Worm (Caenorhabditis elegans): Measurements from ENCODE around the gene H03E18.2.
A peak's percentile ranks its signal among the peaks of the same experiment; 100 is the strongest.
"Not testable (repeated sequence)": the region's sequence is repeated elsewhere in the genome, so short reads cannot be mapped to it uniquely, and the experiment has no call there.

The H03E18.2 gene

ce11 chrX:8535006-8535405 is 14.7 kb upstream of the H03E18.2 start, which contains the start of gene nspc-1:
Gene nspc-1 (minus strand): TSS chrX:8535106.
- TF ChIP-seq cog-1 (tag; optimal IDR thresholded peaks at IDR 0.05); ztf-23 (GFP tag; IDR thresholded peaks at IDR 0.05); flt-1 (GFP tag; IDR thresholded peaks at IDR 0.05): not testable (repeated sequence)

- TF ChIP-seq klf-2 (GFP tag; conservative IDR thresholded peaks at IDR 0.05) (no peak), cog-1 (tag; optimal IDR thresholded peaks at IDR 0.05) (no peak), ztf-29 (GFP tag; IDR thresholded peaks at IDR 0.05) (no peak), flt-1 (GFP tag; IDR thresholded peaks at IDR 0.05) (no peak), ref-1 (GFP tag; conservative IDR thresholded peaks at IDR 0.05) (no peak), ztf-23 (GFP tag; IDR thresholded peaks at IDR 0.05) (no peak), T22C8.4 (GFP tag; IDR thresholded peaks at IDR 0.05) (no peak), med-1 (GFP tag; optimal IDR thresholded peaks at IDR 0.05; ENCODE audit: insufficient read depth) (no peak), tab-1 (GFP tag; IDR thresholded peaks at IDR 0.05) (no peak)
These were observed 7.6 kb upstream of the H03E18.2 start, which contains the start of gene flp-5 for ce11 chrX:8527950-8528349. Gene flp-5 (plus strand): TSS chrX:8528250.

- TF ChIP-seq T22C8.4 (GFP tag; IDR thresholded peaks at IDR 0.05), result no peak
- TF ChIP-seq cog-1 (tag; optimal IDR thresholded peaks at IDR 0.05), result no peak
- no peak for TF ChIP-seq flt-1 (GFP tag; IDR thresholded peaks at IDR 0.05)
- no peak for TF ChIP-seq ztf-23 (GFP tag; IDR thresholded peaks at IDR 0.05)
- TF ChIP-seq ztf-29 (GFP tag; IDR thresholded peaks at IDR 0.05), result no peak
- TF ChIP-seq ref-1 (GFP tag; conservative IDR thresholded peaks at IDR 0.05), result no peak
- no peak for TF ChIP-seq tab-1 (GFP tag; IDR thresholded peaks at IDR 0.05)
- TF ChIP-seq med-1 (GFP tag; optimal IDR thresholded peaks at IDR 0.05; ENCODE audit: insufficient read depth), result no peak
- TF ChIP-seq klf-2 (GFP tag; conservative IDR thresholded peaks at IDR 0.05), result no peak
These were observed 2.7 kb upstream of the H03E18.2 start for ce11 chrX:8523000-8523399.

- TF ChIP-seq flt-1 (GFP tag; IDR thresholded peaks at IDR 0.05) (no peak), ztf-29 (GFP tag; IDR thresholded peaks at IDR 0.05) (no peak), med-1 (GFP tag; optimal IDR thresholded peaks at IDR 0.05; ENCODE audit: insufficient read depth) (no peak), cog-1 (tag; optimal IDR thresholded peaks at IDR 0.05) (no peak), klf-2 (GFP tag; conservative IDR thresholded peaks at IDR 0.05) (no peak), tab-1 (GFP tag; IDR thresholded peaks at IDR 0.05) (no peak), T22C8.4 (GFP tag; IDR thresholded peaks at IDR 0.05) (no peak), ref-1 (GFP tag; conservative IDR thresholded peaks at IDR 0.05) (no peak), ztf-23 (GFP tag; IDR thresholded peaks at IDR 0.05) (no peak)
These were observed 1.3 kb upstream of the H03E18.2 start, which contains the start of gene C03G5.14 for ce11 chrX:8521614-8522013. Gene C03G5.14 (plus strand): TSS chrX:8521914.

ce11 chrX:8509088-8509487 is 11.2 kb downstream of the H03E18.2 start:
- no peak for TF ChIP-seq tab-1 (GFP tag; IDR thresholded peaks at IDR 0.05)
- TF ChIP-seq med-1 (GFP tag; optimal IDR thresholded peaks at IDR 0.05; ENCODE audit: insufficient read depth), result no peak
- no peak for TF ChIP-seq ztf-23 (GFP tag; IDR thresholded peaks at IDR 0.05)
- TF ChIP-seq klf-2 (GFP tag; conservative IDR thresholded peaks at IDR 0.05), result no peak
- TF ChIP-seq T22C8.4 (GFP tag; IDR thresholded peaks at IDR 0.05), result no peak
- no peak for TF ChIP-seq flt-1 (GFP tag; IDR thresholded peaks at IDR 0.05)
- TF ChIP-seq cog-1 (tag; optimal IDR thresholded peaks at IDR 0.05), result no peak
- no peak for TF ChIP-seq ztf-29 (GFP tag; IDR thresholded peaks at IDR 0.05)
- TF ChIP-seq ref-1 (GFP tag; conservative IDR thresholded peaks at IDR 0.05), result no peak

ce11 chrX:8507576-8507975 is 12.7 kb downstream of the H03E18.2 start, which contains the start of gene H03E18.1:
Gene H03E18.1 (plus strand): TSS chrX:8507876.
- TF ChIP-seq cog-1 (tag; optimal IDR thresholded peaks at IDR 0.05) (no peak), ztf-29 (GFP tag; IDR thresholded peaks at IDR 0.05) (no peak), ztf-23 (GFP tag; IDR thresholded peaks at IDR 0.05) (no peak), flt-1 (GFP tag; IDR thresholded peaks at IDR 0.05) (no peak), ref-1 (GFP tag; conservative IDR thresholded peaks at IDR 0.05) (no peak), tab-1 (GFP tag; IDR thresholded peaks at IDR 0.05) (no peak), klf-2 (GFP tag; conservative IDR thresholded peaks at IDR 0.05) (no peak), med-1 (GFP tag; optimal IDR thresholded peaks at IDR 0.05; ENCODE audit: insufficient read depth) (no peak), T22C8.4 (GFP tag; IDR thresholded peaks at IDR 0.05) (no peak)

ce11 chrX:8507053-8507452 is 13.2 kb downstream of the H03E18.2 start:
- no peak for TF ChIP-seq tab-1 (GFP tag; IDR thresholded peaks at IDR 0.05)
- no peak for TF ChIP-seq klf-2 (GFP tag; conservative IDR thresholded peaks at IDR 0.05)
- no peak for TF ChIP-seq ztf-23 (GFP tag; IDR thresholded peaks at IDR 0.05)
- TF ChIP-seq ztf-29 (GFP tag; IDR thresholded peaks at IDR 0.05), result no peak
- TF ChIP-seq med-1 (GFP tag; optimal IDR thresholded peaks at IDR 0.05; ENCODE audit: insufficient read depth), result no peak
- TF ChIP-seq cog-1 (tag; optimal IDR thresholded peaks at IDR 0.05), result no peak
- no peak for TF ChIP-seq flt-1 (GFP tag; IDR thresholded peaks at IDR 0.05)

- TF ChIP-seq cog-1 (tag; optimal IDR thresholded peaks at IDR 0.05) (no peak), ref-1 (GFP tag; conservative IDR thresholded peaks at IDR 0.05) (no peak), med-1 (GFP tag; optimal IDR thresholded peaks at IDR 0.05; ENCODE audit: insufficient read depth) (no peak), tab-1 (GFP tag; IDR thresholded peaks at IDR 0.05) (no peak), ztf-29 (GFP tag; IDR thresholded peaks at IDR 0.05) (no peak), flt-1 (GFP tag; IDR thresholded peaks at IDR 0.05) (no peak), ztf-23 (GFP tag; IDR thresholded peaks at IDR 0.05) (no peak), T22C8.4 (GFP tag; IDR thresholded peaks at IDR 0.05) (no peak), klf-2 (GFP tag; conservative IDR thresholded peaks at IDR 0.05) (no peak)
These were observed 16.1 kb downstream of the H03E18.2 start for ce11 chrX:8504207-8504606.

- TF ChIP-seq T22C8.4 (GFP tag; IDR thresholded peaks at IDR 0.05) (no peak), ztf-29 (GFP tag; IDR thresholded peaks at IDR 0.05) (no peak), med-1 (GFP tag; optimal IDR thresholded peaks at IDR 0.05; ENCODE audit: insufficient read depth) (no peak), cog-1 (tag; optimal IDR thresholded peaks at IDR 0.05) (no peak), klf-2 (GFP tag; conservative IDR thresholded peaks at IDR 0.05) (no peak), ztf-23 (GFP tag; IDR thresholded peaks at IDR 0.05) (no peak), tab-1 (GFP tag; IDR thresholded peaks at IDR 0.05) (no peak), flt-1 (GFP tag; IDR thresholded peaks at IDR 0.05) (no peak), ref-1 (GFP tag; conservative IDR thresholded peaks at IDR 0.05) (no peak)
These were observed 19.4 kb downstream of the H03E18.2 start, which contains the start of gene grd-4 for ce11 chrX:8500922-8501321. Gene grd-4 (plus strand): TSS chrX:8501222.

ce11 chrX:8499721-8500120 is 20.6 kb downstream of the H03E18.2 start, which contains the start of gene grd-14:
Gene grd-14 (plus strand): TSS chrX:8500021.
- no peak for TF ChIP-seq T22C8.4 (GFP tag; IDR thresholded peaks at IDR 0.05)
- TF ChIP-seq med-1 (GFP tag; optimal IDR thresholded peaks at IDR 0.05; ENCODE audit: insufficient read depth), result no peak
- 0 out of 2 replicates have a peak, but pooled peaks have one; percentile 9 for TF ChIP-seq ztf-23 (GFP tag; IDR thresholded peaks at IDR 0.05)
- no peak for TF ChIP-seq cog-1 (tag; optimal IDR thresholded peaks at IDR 0.05)
- TF ChIP-seq flt-1 (GFP tag; IDR thresholded peaks at IDR 0.05), result no peak
- TF ChIP-seq ztf-29 (GFP tag; IDR thresholded peaks at IDR 0.05), result no peak
- TF ChIP-seq klf-2 (GFP tag; conservative IDR thresholded peaks at IDR 0.05), result no peak

All from whole organism, midembryonic.